Fruit fly (Drosophila melanogaster): ENCODE results near the gene Polr3G.

Gene Polr3G

dm6 chr3L:17441602-17442001, 14.7 kb upstream of the Polr3G start:
- no peak for TF ChIP-seq CG17801 (GFP tag; optimal IDR thresholded peaks at IDR 0.05; ENCODE audit: partially characterized antibody)

DNA sequence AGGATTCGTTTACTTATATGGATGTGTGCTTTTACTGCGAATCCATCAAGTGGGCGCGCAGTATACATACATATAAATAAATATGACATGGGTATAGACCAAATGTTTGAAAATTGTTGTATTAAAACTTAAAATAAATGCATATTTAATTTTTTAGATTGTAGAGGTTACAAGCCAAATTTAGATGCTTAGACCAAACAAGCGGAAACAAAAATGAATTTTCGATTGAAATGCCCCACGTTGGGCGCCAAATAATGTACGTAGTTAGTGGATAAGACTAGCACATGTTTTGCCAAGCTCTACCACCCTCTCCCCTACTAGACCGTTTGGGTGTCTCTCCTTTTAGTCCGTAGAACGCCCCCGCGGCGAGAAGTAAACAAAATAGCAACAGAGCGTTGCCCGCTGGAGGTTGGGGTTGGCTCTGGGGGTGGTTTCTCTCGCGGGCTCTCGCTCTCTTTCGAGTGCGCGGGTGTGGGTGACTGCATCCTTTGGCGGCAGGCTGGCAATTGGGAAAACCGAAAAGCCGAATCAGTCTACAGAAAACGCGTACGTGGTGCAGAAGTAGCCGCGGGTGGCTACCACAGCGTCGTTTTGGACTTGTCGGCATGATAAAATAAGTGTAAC, 12.1 kb upstream of the Polr3G start, which contains the start of gene CG18265:
Gene CG18265, plus strand, starts transcription at position 530 of the 624 bp plus-strand sequence.
- TF ChIP-seq CG17801 (GFP tag; optimal IDR thresholded peaks at IDR 0.05; ENCODE audit: partially characterized antibody), result no peak

- no peak for TF ChIP-seq CG17801 (GFP tag; optimal IDR thresholded peaks at IDR 0.05; ENCODE audit: partially characterized antibody)
Observed at dm6 chr3L:17436331-17436730, 9.4 kb upstream of the Polr3G start, which contains the start of gene CG12229. CG12229 (minus strand) TSS chr3L:17436431.

DNA sequence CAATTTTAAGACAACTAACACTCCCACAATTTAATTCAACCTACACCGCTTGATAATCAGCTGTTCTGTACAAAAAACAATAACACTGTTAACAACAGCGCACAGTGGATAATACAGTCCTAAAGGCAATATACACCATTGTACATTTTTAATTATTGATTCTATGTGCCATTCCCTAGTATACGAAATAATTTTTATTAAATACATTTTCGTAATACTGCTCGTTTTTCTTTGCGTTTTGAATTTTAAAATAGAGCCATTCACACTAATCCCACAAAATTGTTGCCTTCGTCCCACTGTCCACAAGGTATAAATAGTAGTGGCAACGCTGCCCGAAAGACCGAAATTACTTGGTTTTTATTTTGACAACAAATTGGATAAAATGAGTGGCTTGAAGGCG, 6.6 kb upstream of the Polr3G start, which contains the start of the genes Coq4 and CG32176:
Gene Coq4, minus strand, starts transcription at position 67 of the 400 bp plus-strand sequence.
Gene CG32176, plus strand, starts transcription at position 314 of the 400 bp plus-strand sequence.
- TF ChIP-seq CG17801 (GFP tag; optimal IDR thresholded peaks at IDR 0.05; ENCODE audit: partially characterized antibody), result peak; percentile 92

- TF ChIP-seq CG17801 (GFP tag; optimal IDR thresholded peaks at IDR 0.05; ENCODE audit: partially characterized antibody), result no peak
Observed at dm6 chr3L:17432947-17433346, 6.0 kb upstream of the Polr3G start, which contains the start of gene frc. frc (minus strand) TSS chr3L:17433190.

- no peak for TF ChIP-seq CG17801 (GFP tag; optimal IDR thresholded peaks at IDR 0.05; ENCODE audit: partially characterized antibody)
Observed at dm6 chr3L:17430957-17431585, 4.1 kb upstream of the Polr3G start.

- TF ChIP-seq CG17801 (GFP tag; optimal IDR thresholded peaks at IDR 0.05; ENCODE audit: partially characterized antibody), result no peak
Observed at dm6 chr3L:17430390-17430789, 3.5 kb upstream of the Polr3G start.

DNA sequence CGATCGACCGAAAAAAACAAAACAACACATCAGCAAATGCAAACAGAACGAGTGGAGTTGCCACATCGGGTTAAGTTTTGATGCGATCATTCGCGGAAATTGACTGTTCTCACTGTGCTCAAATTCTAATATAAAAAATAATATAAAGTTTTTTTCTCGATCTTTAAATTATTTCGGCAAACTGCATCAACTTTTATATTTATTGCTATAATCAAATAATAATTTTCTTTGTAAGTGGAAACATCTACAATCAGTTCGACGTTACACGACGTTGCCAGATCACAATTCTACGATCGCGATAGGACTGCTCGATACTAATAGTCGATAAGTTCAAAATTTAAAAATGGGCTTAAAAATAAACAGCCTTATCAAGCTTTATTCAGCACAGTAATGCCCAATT, 1.8 kb upstream of the Polr3G start, which contains the start of gene Gorab:
Gene Gorab, minus strand, starts transcription at position 58 of the 400 bp plus-strand sequence.
- peak; percentile 74 for TF ChIP-seq CG17801 (GFP tag; optimal IDR thresholded peaks at IDR 0.05; ENCODE audit: partially characterized antibody)

DNA sequence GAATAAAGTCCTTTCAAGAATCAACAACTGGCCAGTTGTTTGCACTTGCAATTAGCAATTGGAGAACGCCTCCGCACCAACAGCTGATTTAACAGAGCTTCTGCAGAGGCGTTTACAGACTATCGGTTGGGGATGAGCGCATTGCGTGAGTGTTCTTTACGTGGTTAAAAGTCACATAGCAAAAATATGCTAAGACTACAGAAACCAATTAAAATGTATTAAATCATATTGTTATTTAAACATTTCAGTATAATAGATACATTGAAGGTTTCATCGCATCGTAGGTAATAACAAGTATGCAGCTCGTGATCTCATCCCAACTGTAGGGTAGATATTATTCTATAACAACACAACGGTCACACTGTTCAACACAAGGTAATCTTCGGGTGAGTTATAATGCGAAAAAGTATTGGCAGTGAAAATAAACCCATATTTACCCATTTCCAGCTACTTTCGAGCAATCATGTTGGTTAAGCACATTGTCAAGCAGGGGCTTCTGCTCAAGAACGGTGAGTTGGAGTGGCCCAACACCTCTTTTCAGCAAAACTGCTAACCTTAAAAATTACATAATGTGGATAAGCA, 1.7 kb downstream of the Polr3G start, which contains the start of the genes Sec3 and COX7B:
Gene Sec3, minus strand, starts transcription at position 86 of the 582 bp plus-strand sequence.
Gene COX7B, plus strand, starts transcription at position 346 of the 582 bp plus-strand sequence.
- peak; percentile 84 for TF ChIP-seq CG17801 (GFP tag; optimal IDR thresholded peaks at IDR 0.05; ENCODE audit: partially characterized antibody)

- TF ChIP-seq CG17801 (GFP tag; optimal IDR thresholded peaks at IDR 0.05; ENCODE audit: partially characterized antibody), result peak; percentile 54
Observed at dm6 chr3L:17421319-17421718, 5.6 kb downstream of the Polr3G start, which contains the start of gene blot. blot (minus strand) TSS chr3L:17421514.

DNA sequence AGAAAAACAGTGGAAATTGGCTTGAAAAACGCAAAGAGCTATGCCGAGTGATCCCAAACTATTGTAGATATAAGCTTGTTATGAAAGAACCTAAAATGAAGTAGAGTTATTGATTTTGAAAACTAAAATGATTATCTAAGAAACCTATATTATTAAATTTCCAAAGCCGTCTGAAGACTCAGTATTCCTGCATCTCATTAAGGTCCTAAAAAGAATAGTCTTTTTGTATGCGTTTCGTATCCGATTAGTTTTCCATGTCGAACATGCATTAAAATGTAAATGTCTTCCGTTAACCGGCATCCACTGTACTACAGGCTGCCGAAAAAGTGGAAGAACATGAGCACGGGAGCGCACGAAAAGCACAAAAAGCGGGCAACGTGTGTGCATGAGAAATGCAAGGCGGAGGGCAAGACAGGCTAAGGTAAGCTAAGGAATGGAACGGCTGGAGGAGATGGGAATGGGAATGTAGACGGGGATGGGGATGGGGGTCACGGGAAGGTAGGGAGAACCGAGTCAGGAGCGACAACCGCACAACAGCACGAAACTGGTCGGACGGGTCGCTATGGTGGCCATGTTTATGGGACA, 6.2 kb downstream of the Polr3G start:
- peak; percentile 22 for TF ChIP-seq CG17801 (GFP tag; optimal IDR thresholded peaks at IDR 0.05; ENCODE audit: partially characterized antibody)

DNA sequence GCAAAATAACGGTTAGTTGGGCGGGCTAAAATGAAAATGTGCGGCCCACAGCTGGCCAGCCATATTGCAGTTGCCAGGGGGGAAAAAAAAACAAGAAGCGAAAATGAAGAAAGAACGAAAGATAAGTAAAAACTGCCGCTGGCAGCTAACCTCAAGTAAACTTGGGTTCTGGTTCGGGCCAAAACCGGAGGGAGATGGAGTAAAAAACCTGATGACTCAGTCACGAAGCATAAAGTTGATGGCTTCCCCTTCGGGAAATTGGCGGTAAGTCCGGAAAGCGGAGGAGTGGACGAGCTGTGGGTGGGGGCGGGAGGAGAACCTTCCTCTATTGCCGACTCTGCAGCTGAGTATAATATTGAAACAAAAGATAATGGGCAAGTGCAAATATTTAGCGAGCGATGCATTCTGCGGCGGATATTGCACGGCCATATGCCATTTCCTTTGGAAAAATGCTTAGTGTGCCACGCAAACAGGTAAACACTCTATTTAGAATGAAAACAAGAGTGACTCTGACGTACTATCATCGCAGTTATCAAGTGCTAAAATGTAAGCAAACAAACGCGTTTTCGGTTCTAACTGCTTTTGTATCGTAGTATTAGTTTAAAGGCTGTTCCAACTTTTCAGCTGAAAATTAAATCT, 7.7 kb downstream of the Polr3G start:
- TF ChIP-seq CG17801 (GFP tag; optimal IDR thresholded peaks at IDR 0.05; ENCODE audit: partially characterized antibody), result no peak

DNA sequence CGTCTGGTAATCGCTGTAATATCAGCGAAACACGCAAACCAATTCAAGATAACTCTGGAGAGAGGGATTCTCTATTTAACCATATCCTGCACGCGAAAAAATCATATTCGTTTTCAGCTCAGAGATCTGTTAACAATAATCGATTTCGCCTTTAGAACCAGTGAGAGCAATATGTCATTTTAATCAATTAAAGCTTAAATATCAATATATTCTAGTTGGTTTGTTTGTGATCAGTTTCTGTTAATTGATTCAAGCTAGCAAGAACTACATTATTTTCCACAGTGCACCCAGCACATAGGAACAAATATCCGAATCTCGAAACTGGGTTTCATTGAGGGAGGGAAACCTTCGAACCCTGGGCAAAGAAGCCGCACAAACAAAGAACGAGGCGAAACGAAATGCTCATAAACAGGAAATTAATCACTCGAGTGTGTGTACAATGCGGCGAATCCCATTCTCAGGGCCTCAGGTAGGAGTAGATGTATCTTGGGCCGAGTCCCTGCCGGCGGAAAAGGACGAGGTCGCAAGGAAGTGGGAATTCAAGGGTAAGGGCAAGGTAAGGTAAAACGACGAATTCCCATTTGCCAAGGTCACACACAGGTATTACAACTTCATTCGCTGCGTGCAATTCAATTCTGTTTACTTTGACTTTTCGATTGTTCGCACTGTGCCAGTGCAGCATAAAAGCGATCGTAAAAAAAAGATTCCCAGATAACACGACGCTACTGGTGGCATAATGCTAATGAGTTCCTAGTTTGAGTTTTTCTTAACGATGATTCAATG, 10.8 kb downstream of the Polr3G start:
- TF ChIP-seq CG17801 (GFP tag; optimal IDR thresholded peaks at IDR 0.05; ENCODE audit: partially characterized antibody), result no peak

dm6 chr3L:17412146-17412545, 14.8 kb downstream of the Polr3G start:
- no peak for TF ChIP-seq CG17801 (GFP tag; optimal IDR thresholded peaks at IDR 0.05; ENCODE audit: partially characterized antibody)

All from ovary, adult (tissue).